Worm (Caenorhabditis elegans) whole organism, L4/young adult: ENCODE data around the gene str-256.

Experiments
- dao-5 ChIP-seq: sonication (generic microtip); optimal IDR thresholded peaks from 2 replicates; lab custom pipeline; 2016; ENCODE audit warnings: missing genotype, missing genetic modification characterization, moderate library complexity, missing compliant biosample characterization
- him-1 ChIP-seq: sonication (generic microtip); optimal IDR thresholded peaks from 2 replicates; lab custom pipeline; 2016; ENCODE audit warnings: missing genotype, missing genetic modification reagents, missing genetic modification characterization, missing compliant biosample characterization

DNA sequence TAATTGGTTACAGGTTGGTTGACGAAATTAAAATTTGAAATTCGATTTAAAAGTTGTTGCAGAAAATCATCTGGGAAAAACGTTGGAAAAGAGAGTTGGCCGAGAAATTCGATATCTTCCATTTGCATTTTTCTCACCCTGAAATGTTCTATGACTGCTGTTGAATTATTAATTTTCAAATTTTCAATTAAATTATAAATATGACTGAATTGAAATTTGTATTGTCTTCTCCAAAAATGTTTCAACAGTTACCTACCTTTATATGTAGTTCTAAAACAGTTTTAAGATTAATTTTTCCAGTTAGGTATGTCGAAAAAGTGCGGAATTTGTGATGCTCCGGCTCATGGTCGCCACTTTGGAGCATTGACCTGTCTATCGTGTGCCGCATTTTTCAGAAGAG, 14.4 kb downstream of the str-256 start, which contains the start of gene nhr-211:
- TF ChIP-seq dao-5 (tag; lab: Kevin White, UChicago) (no peak), him-1 (tag; lab: Kevin White, UChicago) (no peak)
